Fruit fly (Drosophila melanogaster) whole organism, embryonic: ENCODE measurements around the gene Suv3.

Source experiments
- CG2202 ChIP-seq: fragments of 200-800 bp; sonication (Bioruptor generic); optimal IDR thresholded peaks from 2 replicates; lab custom pipeline; 2018; ENCODE audit warnings: missing biosample characterization, mild to moderate bottlenecking, missing genetic modification characterization
- CG32767 ChIP-seq: fragments of 200-800 bp; sonication (Bioruptor generic); IDR thresholded peaks from 2 replicates; pipeline ENCODE4 v1.3.6; 2022; ENCODE audit warnings: missing biosample characterization, missing genetic modification characterization
- CG6683 ChIP-seq: fragments of 200-800 bp; sonication (Bioruptor generic); optimal IDR thresholded peaks from 2 replicates; lab custom pipeline; 2017; ENCODE audit warnings: missing biosample characterization, mild to moderate bottlenecking, missing genetic modification characterization, missing genetic modification reagents
- CG8290 ChIP-seq, 3 experiments: fragments of 200-800 bp; sonication (Bioruptor generic); optimal IDR thresholded peaks; 2 replicates each; lab custom pipeline; 2016 to 2019; ENCODE audit warnings: missing biosample characterization in 3 of 3, missing genetic modification characterization in 3 of 3, mild to moderate bottlenecking in 2 of 3, moderate library complexity in 1 of 3
- CG9437 ChIP-seq: fragments of 200-800 bp; sonication (Bioruptor generic); optimal IDR thresholded peaks from 2 replicates; lab custom pipeline; 2018; ENCODE audit warnings: missing biosample characterization, mild to moderate bottlenecking, missing genetic modification characterization
- ERR ChIP-seq: fragments of 200-800 bp; sonication (Bioruptor generic); optimal IDR thresholded peaks from 2 replicates; lab custom pipeline; 2016; ENCODE audit warnings: missing biosample characterization, missing genetic modification characterization
- HLH4C ChIP-seq: fragments of 200-800 bp; sonication (Bioruptor generic); IDR thresholded peaks from 3 replicates; pipeline ENCODE4 v1.3.6; 2022; ENCODE audit warnings: missing biosample characterization, missing genetic modification characterization; ENCODE audit not compliant: partially characterized antibody
- Hand ChIP-seq: fragments of 200-800 bp; sonication (Bioruptor generic); optimal IDR thresholded peaks from 2 replicates; lab custom pipeline; 2017; ENCODE audit warnings: mild to moderate bottlenecking, missing biosample characterization, missing genetic modification reagents, missing genetic modification characterization
- eve ChIP-seq, 2 experiments: fragments of >200 bp; optimal IDR thresholded peaks; 2 replicates each; lab custom pipeline; 2017; ENCODE audit warnings: missing biosample characterization in 2 of 2, missing genetic modification characterization in 2 of 2
- kay ChIP-seq: fragments of 200-800 bp; sonication (Bioruptor generic); optimal IDR thresholded peaks from 2 replicates; lab custom pipeline; 2016; ENCODE audit warnings: missing biosample characterization, missing genetic modification characterization
- lov ChIP-seq, 2 experiments: fragments of 200-800 bp in 1 of 2; fragments of >200 bp in 1 of 2; sonication (Bioruptor generic) in 1 of 2; IDR thresholded peaks in 1 of 2; optimal IDR thresholded peaks in 1 of 2; 2 replicates in 1 of 2; 3 replicates in 1 of 2; pipeline versions ENCODE4 v1.3.6 to Lab custom; 2017 to 2022; ENCODE audit warnings: missing biosample characterization in 1 of 2, missing genetic modification characterization in 1 of 2
- row ChIP-seq: fragments of 200-800 bp; sonication (Bioruptor generic); IDR thresholded peaks from 3 replicates; pipeline ENCODE4 v1.3.6; 2022; ENCODE audit warnings: missing biosample characterization, missing genetic modification characterization

dm6 chr3R:4362010-4362409, 50.7 kb downstream of the Suv3 start:
- TF ChIP-seq CG8290 (GFP tag; optimal IDR thresholded peaks at IDR 0.05; lab: Kevin White, UChicago) (no peak), CG8290 (tag; optimal IDR thresholded peaks at IDR 0.05; lab: Kevin White, UChicago) (no peak), eve (GFP tag; optimal IDR thresholded peaks at IDR 0.05; lab: Kevin White, UChicago) (no peak), row (no peak), Hand (no peak), kay (GFP tag; lab: Kevin White, UChicago) (no peak), CG6683 (GFP tag; lab: Kevin White, UChicago) (no peak), ERR (GFP tag; lab: Kevin White, UChicago) (no peak), CG32767 (GFP tag; lab: Robert Waterston, UW) (no peak), lov (optimal IDR thresholded peaks at IDR 0.05; lab: Kevin White, UChicago) (no peak), lov (GFP tag; IDR thresholded peaks at IDR 0.05; lab: Robert Waterston, UW) (no peak), CG2202 (tag; lab: Kevin White, UChicago) (no peak), CG9437 (GFP tag; lab: Kevin White, UChicago) (no peak), HLH4C (GFP tag; lab: Robert Waterston, UW) (no peak)
